Worm (Caenorhabditis elegans): ENCODE data around the gene tatn-1.

The tatn-1 gene

ce11 chrX:14810718-14811117 is 19.9 kb downstream of the tatn-1 start, which contains the start of gene atf-4:
atf-4 (minus strand) TSS chrX:14810810.
- TF ChIP-seq rnt-1 (tag; optimal IDR thresholded peaks at IDR 0.05) (peak; percentile 74), sox-4 (tag; optimal IDR thresholded peaks at IDR 0.05) (peak; percentile 16), lin-15B (tag; optimal IDR thresholded peaks at IDR 0.05) (no peak), snpc-4 (tag; optimal IDR thresholded peaks at IDR 0.05) (peak; percentile 19), lin-35 (GFP tag; optimal IDR thresholded peaks at IDR 0.05) (peak; percentile 70 to 82), nhr-77 (tag; optimal IDR thresholded peaks at IDR 0.05) (no peak), elt-3 (tag; optimal IDR thresholded peaks at IDR 0.05) (peak in 2 of 6 experiments; percentile 43 to 56), egl-13 (tag; optimal IDR thresholded peaks at IDR 0.05) (peak; percentile 60), lin-39 (tag; optimal IDR thresholded peaks at IDR 0.05) (peak; percentile 33), efl-1 (optimal IDR thresholded peaks at IDR 0.05) (peak; percentile 52 to 70), efl-1 (GFP tag; optimal IDR thresholded peaks at IDR 0.05 in 1 of 2) (peak; percentile 75 to 97), blmp-1 (tag; optimal IDR thresholded peaks at IDR 0.05) (peak; percentile 17), sup-37 (GFP tag; optimal IDR thresholded peaks at IDR 0.05) (no peak), dpl-1 (GFP tag; optimal IDR thresholded peaks at IDR 0.05) (peak; percentile 57 to 73 (median 70)), ces-1 (GFP tag; optimal IDR thresholded peaks at IDR 0.05) (no peak), lin-13 (GFP tag; optimal IDR thresholded peaks at IDR 0.05) (peak; percentile 49), nhr-90 (tag; optimal IDR thresholded peaks at IDR 0.05; ENCODE audit: poor library complexity) (peak; percentile 52), fos-1 (tag; optimal IDR thresholded peaks at IDR 0.05) (peak; percentile 37), unc-86 (tag; optimal IDR thresholded peaks at IDR 0.05) (peak; percentile 34), mab-9 (GFP tag; IDR thresholded peaks at IDR 0.05) (0 out of 2 replicates have a peak, but pooled peaks have one; percentile 47), pqm-1 (tag; optimal IDR thresholded peaks at IDR 0.05) (no peak), pax-3 (tag; optimal IDR thresholded peaks at IDR 0.05) (peak; percentile 17), nhr-237 (tag; optimal IDR thresholded peaks at IDR 0.05) (peak; percentile 10), jun-1 (tag; optimal IDR thresholded peaks at IDR 0.05) (peak; percentile 7), ztf-4 (tag; optimal IDR thresholded peaks at IDR 0.05) (peak; percentile 48), nhr-20 (tag; optimal IDR thresholded peaks at IDR 0.05) (peak; percentile 87), nhr-19 (GFP tag; conservative IDR thresholded peaks at IDR 0.05) (peak; percentile 91), dsc-1 (tag; optimal IDR thresholded peaks at IDR 0.05) (peak; percentile 79), xbp-1 (tag; optimal IDR thresholded peaks at IDR 0.05) (peak; percentile 62), C16A3.4 (tag; optimal IDR thresholded peaks at IDR 0.05) (peak; percentile 17), lsy-2 (tag; optimal IDR thresholded peaks at IDR 0.05) (peak; percentile 53 to 75), ztf-11 (tag; optimal IDR thresholded peaks at IDR 0.05) (no peak), nhr-85 (tag) (peak; percentile 85), efl-3 (GFP tag; optimal IDR thresholded peaks at IDR 0.05) (no peak), mep-1 (tag; optimal IDR thresholded peaks at IDR 0.05) (peak; percentile 76), irx-1 (tag; optimal IDR thresholded peaks at IDR 0.05) (peak; percentile 28), mdl-1 (tag; optimal IDR thresholded peaks at IDR 0.05) (peak in 1 of 2 experiments; percentile 87), unc-130 (tag; optimal IDR thresholded peaks at IDR 0.05) (peak; percentile 73), fkh-8 (tag; optimal IDR thresholded peaks at IDR 0.05) (peak; percentile 80), F16B12.6 (tag; optimal IDR thresholded peaks at IDR 0.05) (no peak), nhr-71 (tag; optimal IDR thresholded peaks at IDR 0.05) (peak; percentile 92), nhr-11 (tag; optimal IDR thresholded peaks at IDR 0.05) (peak; percentile 70), snu-23 (GFP tag; optimal IDR thresholded peaks at IDR 0.05) (peak; percentile 86), grh-1 (GFP tag; IDR thresholded peaks at IDR 0.05) (no peak), elt-2 (tag; optimal IDR thresholded peaks at IDR 0.05) (peak; percentile 66), vab-15 (tag; optimal IDR thresholded peaks at IDR 0.05) (no peak), ceh-82 (tag; optimal IDR thresholded peaks at IDR 0.05) (peak in 2 of 3 experiments; percentile 20 to 41), swsn-7 (tag; optimal IDR thresholded peaks at IDR 0.05) (peak; percentile 72), fkh-4 (tag; optimal IDR thresholded peaks at IDR 0.05; ENCODE audit: borderline replicate concordance) (no peak), lin-14 (GFP tag; optimal IDR thresholded peaks at IDR 0.05) (peak; percentile 90), tbx-2 (tag; optimal IDR thresholded peaks at IDR 0.05) (peak; percentile 76), nhr-47 (tag; optimal IDR thresholded peaks at IDR 0.05) (peak; percentile 82)

Data from whole organism, L1 larva.